Worm (Caenorhabditis elegans): Measurements from ENCODE around the gene C29H12.6.

Gene C29H12.6

DNA sequence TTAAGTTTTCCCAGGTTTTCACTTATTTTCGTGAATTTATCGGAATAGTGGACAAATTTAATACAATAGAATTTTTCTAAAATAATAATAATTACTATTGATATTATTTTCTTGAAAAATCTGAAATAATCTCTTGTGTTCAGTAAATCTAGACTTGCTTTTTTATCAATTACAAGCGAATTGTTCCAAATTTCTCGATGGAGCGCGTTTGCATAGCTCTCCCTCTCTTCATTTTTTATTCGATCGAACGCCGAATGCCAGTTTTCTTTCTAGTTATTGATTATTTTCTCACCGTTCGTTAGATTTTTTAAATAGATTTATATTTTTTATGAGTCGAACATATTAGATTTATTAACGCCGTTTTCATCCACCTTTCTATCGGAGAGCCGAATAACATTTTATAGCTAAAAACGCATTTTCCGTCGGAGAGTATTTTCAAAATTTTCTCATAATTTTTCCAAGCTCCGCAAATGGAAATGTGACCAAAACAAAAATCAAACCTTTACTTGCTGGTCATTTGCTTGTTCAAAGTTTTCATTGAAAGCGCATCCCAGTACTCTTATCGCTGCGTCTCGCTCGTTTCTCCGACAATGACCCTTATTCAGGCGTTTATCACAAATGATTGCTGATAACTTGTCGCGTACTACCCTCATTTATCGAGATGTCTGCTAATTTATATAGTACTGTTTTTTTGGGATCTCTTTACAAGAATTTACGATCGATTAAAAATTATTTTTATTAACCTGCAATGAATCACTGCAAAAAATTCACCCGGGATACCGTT lies 4.8 kb upstream of the C29H12.6 start (continued):
- TF ChIP-seq nhr-25 (tag; optimal IDR thresholded peaks at IDR 0.05; ENCODE audit: borderline replicate concordance, insufficient read depth) (no peak), nhr-42 (GFP tag; IDR thresholded peaks at IDR 0.05) (no peak), mxl-2 (GFP tag; conservative IDR thresholded peaks at IDR 0.05) (no peak), nhr-48 (tag; optimal IDR thresholded peaks at IDR 0.05) (no peak), ceh-32 (tag; optimal IDR thresholded peaks at IDR 0.05; ENCODE audit: poor library complexity) (no peak), Y48G9A.11 (GFP tag; IDR thresholded peaks at IDR 0.05) (no peak), mxl-3 (GFP tag; optimal IDR thresholded peaks at IDR 0.05) (no peak), ceh-82 (tag; optimal IDR thresholded peaks at IDR 0.05) (no peak), daf-16 (GFP tag; optimal IDR thresholded peaks at IDR 0.05) (no peak), daf-16 (tag; optimal IDR thresholded peaks at IDR 0.05) (peak; percentile 43), F44E2.7 (GFP tag; IDR thresholded peaks at IDR 0.05) (no peak), ceh-20 (GFP tag; IDR thresholded peaks at IDR 0.05) (no peak), dpl-1 (GFP tag; optimal IDR thresholded peaks at IDR 0.05) (peak; percentile 13), nhr-11 (tag; optimal IDR thresholded peaks at IDR 0.05) (no peak), duxl-1 (tag; optimal IDR thresholded peaks at IDR 0.05; ENCODE audit: poor library complexity) (no peak), rbr-2 (tag; optimal IDR thresholded peaks at IDR 0.05) (no peak), lin-38 (GFP tag; IDR thresholded peaks at IDR 0.05) (peak; percentile 94), zag-1 (tag; optimal IDR thresholded peaks at IDR 0.05) (no peak), nhr-41 (GFP tag; IDR thresholded peaks at IDR 0.05) (no peak), Y105C5A.15 (GFP tag; IDR thresholded peaks at IDR 0.05) (no peak), T26A8.4 (GFP tag; IDR thresholded peaks at IDR 0.05) (no peak)

DNA sequence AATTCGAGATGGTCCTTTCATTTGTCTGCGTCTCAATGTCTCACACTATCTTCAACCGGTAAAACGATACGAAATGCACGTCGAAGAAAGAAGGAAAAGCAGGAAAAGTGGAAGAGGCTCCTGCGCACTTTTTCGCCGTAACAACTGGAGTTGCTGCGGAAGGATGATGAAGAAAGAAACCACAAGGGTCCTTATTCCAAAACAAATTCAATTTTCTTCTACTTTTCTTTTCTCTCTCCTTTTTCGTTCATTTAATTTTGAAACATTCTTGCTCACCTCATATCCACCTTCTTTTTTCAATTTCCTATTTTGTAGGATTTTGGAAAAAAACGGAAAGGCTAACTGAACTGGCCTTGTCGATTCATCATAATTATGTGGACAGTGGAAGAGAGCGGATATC lies 2.5 kb upstream of the C29H12.6 start:
- TF ChIP-seq lir-3 (tag; optimal IDR thresholded peaks at IDR 0.05) (no peak), skn-1 (tag; optimal IDR thresholded peaks at IDR 0.05) (no peak), spr-3 (GFP tag; optimal IDR thresholded peaks at IDR 0.05) (no peak), daf-12 (tag; optimal IDR thresholded peaks at IDR 0.05) (no peak), F10B5.3 (tag; optimal IDR thresholded peaks at IDR 0.05) (no peak), zag-1 (tag; optimal IDR thresholded peaks at IDR 0.05) (no peak), pqm-1 (tag; optimal IDR thresholded peaks at IDR 0.05) (no peak), zip-11 (GFP tag; IDR thresholded peaks at IDR 0.05) (no peak), nhr-237 (tag; optimal IDR thresholded peaks at IDR 0.05) (no peak), daf-19 (GFP tag; conservative IDR thresholded peaks at IDR 0.05) (no peak)

DNA sequence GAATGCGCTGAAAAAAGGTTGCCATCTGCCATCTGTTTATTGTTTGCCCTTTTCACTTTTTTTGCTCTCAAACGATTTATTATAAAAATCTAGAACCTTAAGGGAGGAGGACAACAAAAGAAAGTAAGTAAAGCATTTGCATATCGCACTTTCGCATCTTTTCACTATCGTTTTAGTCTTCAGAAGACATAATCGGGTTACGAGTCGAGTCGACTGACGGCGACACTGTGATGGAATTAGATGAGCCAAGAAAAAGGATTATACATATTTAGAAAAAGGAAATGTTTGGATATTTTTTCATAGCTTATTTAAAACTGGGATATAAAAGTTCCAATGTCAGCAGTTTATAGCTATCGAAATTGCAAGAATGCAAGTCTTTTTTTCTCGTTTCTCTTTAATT lies 1.4 kb downstream of the C29H12.6 start:
- TF ChIP-seq ztf-7 (tag; optimal IDR thresholded peaks at IDR 0.05), result no peak
- peak; percentile 88 for TF ChIP-seq aha-1 (tag)

DNA sequence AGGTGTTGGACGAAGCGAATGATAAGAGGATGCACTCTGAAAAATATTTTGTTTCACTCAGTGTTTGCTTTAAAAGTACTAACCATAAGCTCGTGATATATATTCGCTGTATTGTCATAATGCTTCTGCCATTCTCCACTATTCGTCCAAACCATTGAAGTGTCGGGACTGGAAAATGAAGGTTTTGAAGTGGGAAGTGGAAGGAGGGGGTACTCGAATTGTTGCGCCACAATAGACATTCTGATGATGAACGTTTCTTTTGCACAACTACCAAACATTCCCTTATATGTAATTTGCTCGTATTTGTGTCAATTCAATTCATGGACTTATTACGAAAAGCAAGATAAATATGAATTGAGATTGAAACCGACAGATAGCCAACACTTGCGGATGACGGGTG lies 2.8 kb downstream of the C29H12.6 start:
- TF ChIP-seq unc-39 (tag; optimal IDR thresholded peaks at IDR 0.05) (no peak), unc-62 (GFP tag; optimal IDR thresholded peaks at IDR 0.05 in 1 of 2) (peak in 1 of 2 experiments; percentile 81), unc-62 (tag; optimal IDR thresholded peaks at IDR 0.05) (no peak)

DNA sequence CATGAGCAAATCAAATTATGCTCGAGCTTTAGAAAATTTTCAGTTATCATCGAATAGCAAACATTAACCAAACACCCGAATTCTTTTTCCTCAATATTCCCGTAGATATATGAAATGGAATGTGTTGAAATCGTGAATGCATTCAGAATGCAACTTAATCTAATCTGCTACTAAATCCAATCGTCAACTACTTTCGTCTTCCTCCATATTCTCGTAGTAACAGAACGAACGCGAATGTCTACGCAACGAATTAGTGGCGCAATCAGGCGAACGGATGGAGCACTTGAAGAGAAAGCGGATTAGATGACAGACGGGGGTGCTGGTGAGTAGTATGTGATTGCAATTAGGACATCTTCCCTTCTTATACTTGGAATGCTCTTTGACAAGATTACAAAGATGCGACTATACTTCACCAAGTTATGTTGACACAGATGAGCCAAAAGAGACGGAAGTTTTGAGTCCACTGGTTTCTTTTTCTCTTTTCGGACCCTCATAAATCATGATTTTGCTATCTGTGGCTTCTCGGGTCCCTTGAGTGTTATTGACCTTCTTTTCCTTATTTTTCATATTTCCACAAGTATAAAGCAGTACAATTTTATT lies 4.1 kb downstream of the C29H12.6 start:
- TF ChIP-seq arid-1 (GFP tag; conservative IDR thresholded peaks at IDR 0.05), result no peak
- 0 out of 2 replicates have a peak, but pooled peaks have one; percentile 23 for TF ChIP-seq ctbp-1 (GFP tag; IDR thresholded peaks at IDR 0.05)
- TF ChIP-seq aha-1 (tag), result peak; percentile 17
- no peak for TF ChIP-seq nhr-10 (tag; optimal IDR thresholded peaks at IDR 0.05)
- 0 out of 2 replicates have a peak, but pooled peaks have one; percentile 25 for TF ChIP-seq T26A8.4 (GFP tag; IDR thresholded peaks at IDR 0.05)

All from whole organism, L4 larva.